Fruit fly (Drosophila melanogaster): ENCODE data around the gene CG46281.

CG46281 gene

dm6 chr3R:12995522-12995921 is 34.6 kb downstream of the CG46281 start, which contains the start of gene CG7488 (continued):
- TF ChIP-seq repo (GFP tag; optimal IDR thresholded peaks at IDR 0.05) (no peak), sob (GFP tag; IDR thresholded peaks at IDR 0.05) (no peak), CG6175 (GFP tag; IDR thresholded peaks at IDR 0.05) (no peak), Meics (GFP tag; optimal IDR thresholded peaks at IDR 0.05) (no peak), CG18011 (GFP tag; optimal IDR thresholded peaks at IDR 0.05) (no peak), CG12391 (tag; optimal IDR thresholded peaks at IDR 0.05) (no peak), onecut (GFP tag; IDR thresholded peaks at IDR 0.05) (no peak), stc (GFP tag; IDR thresholded peaks at IDR 0.05) (no peak), ttk (GFP tag; IDR thresholded peaks at IDR 0.05) (no peak), lilli (GFP tag; optimal IDR thresholded peaks at IDR 0.05) (no peak), CG3407 (GFP tag; optimal IDR thresholded peaks at IDR 0.05) (no peak), E2f1 (GFP tag; IDR thresholded peaks at IDR 0.05) (no peak), CG6654 (GFP tag; optimal IDR thresholded peaks at IDR 0.05) (no peak), h (optimal IDR thresholded peaks at IDR 0.05) (no peak), ems (GFP tag; optimal IDR thresholded peaks at IDR 0.05) (no peak), Vsx1 (GFP tag; optimal IDR thresholded peaks at IDR 0.05) (no peak), NfI (GFP tag; optimal IDR thresholded peaks at IDR 0.05) (no peak), CG12104 (GFP tag; optimal IDR thresholded peaks at IDR 0.05) (no peak), CG32532 (GFP tag; IDR thresholded peaks at IDR 0.05) (no peak), CG9797 (GFP tag; optimal IDR thresholded peaks at IDR 0.05) (no peak), sqz (GFP tag; optimal IDR thresholded peaks at IDR 0.05) (no peak), CG6254 (GFP tag; optimal IDR thresholded peaks at IDR 0.05) (no peak), shn (GFP tag; optimal IDR thresholded peaks at IDR 0.05) (no peak), sna (GFP tag; IDR thresholded peaks at IDR 0.05; ENCODE audit: partially characterized antibody) (peak; percentile 92), CG12744 (GFP tag; optimal IDR thresholded peaks at IDR 0.05) (no peak), CG9437 (GFP tag; optimal IDR thresholded peaks at IDR 0.05) (peak; percentile 25), Xbp1 (GFP tag; optimal IDR thresholded peaks at IDR 0.05) (no peak), btn (GFP tag; optimal IDR thresholded peaks at IDR 0.05) (no peak), maf-S (GFP tag; optimal IDR thresholded peaks at IDR 0.05) (no peak), Hmx (GFP tag; optimal IDR thresholded peaks at IDR 0.05) (no peak), vnd (GFP tag; IDR thresholded peaks at IDR 0.05; ENCODE audit: partially characterized antibody) (peak; percentile 71), CG12299 (tag; optimal IDR thresholded peaks at IDR 0.05) (no peak), Kr (GFP tag; optimal IDR thresholded peaks at IDR 0.05) (no peak), CG1603 (tag; optimal IDR thresholded peaks at IDR 0.05) (no peak), CG14441 (GFP tag; IDR thresholded peaks at IDR 0.05) (no peak), tap (tag; optimal IDR thresholded peaks at IDR 0.05) (no peak), CG43689 (GFP tag; IDR thresholded peaks at IDR 0.05) (no peak), crc (GFP tag; optimal IDR thresholded peaks at IDR 0.05) (no peak), CG13775 (GFP tag; optimal IDR thresholded peaks at IDR 0.05) (no peak), CG7786 (GFP tag; optimal IDR thresholded peaks at IDR 0.05) (no peak), CG12769 (tag; optimal IDR thresholded peaks at IDR 0.05) (no peak), pum (GFP tag; optimal IDR thresholded peaks at IDR 0.05) (no peak), slou (GFP tag; optimal IDR thresholded peaks at IDR 0.05) (no peak), jigr1 (GFP tag; IDR thresholded peaks at IDR 0.05) (no peak), crol (GFP tag; IDR thresholded peaks at IDR 0.05) (no peak), CG4854 (GFP tag; optimal IDR thresholded peaks at IDR 0.05) (no peak), CG1832 (GFP tag; optimal IDR thresholded peaks at IDR 0.05) (no peak), CG4328 (GFP tag; optimal IDR thresholded peaks at IDR 0.05) (no peak), nmo (GFP tag; optimal IDR thresholded peaks at IDR 0.05) (no peak), Usf (GFP tag; optimal IDR thresholded peaks at IDR 0.05) (no peak), zfh2 (GFP tag; optimal IDR thresholded peaks at IDR 0.05) (no peak), pfk (GFP tag; optimal IDR thresholded peaks at IDR 0.05) (no peak)

Measured in whole organism, embryonic.